Worm (Caenorhabditis elegans) whole organism, L4/young adult: ENCODE measurements around the gene Y75D11A.6.

Experiments used
- W03F9.2 ChIP-seq: fragments of 150-350 bp; optimal IDR thresholded peaks from 2 replicates; lab custom pipeline; 2014; ENCODE audit warnings: missing biosample characterization, missing genetic modification characterization
- dao-5 ChIP-seq: sonication (generic microtip); optimal IDR thresholded peaks from 2 replicates; lab custom pipeline; 2016; ENCODE audit warnings: missing genotype, missing genetic modification characterization, moderate library complexity, missing compliant biosample characterization
- him-1 ChIP-seq: sonication (generic microtip); optimal IDR thresholded peaks from 2 replicates; lab custom pipeline; 2016; ENCODE audit warnings: missing genotype, missing genetic modification reagents, missing genetic modification characterization, missing compliant biosample characterization

DNA sequence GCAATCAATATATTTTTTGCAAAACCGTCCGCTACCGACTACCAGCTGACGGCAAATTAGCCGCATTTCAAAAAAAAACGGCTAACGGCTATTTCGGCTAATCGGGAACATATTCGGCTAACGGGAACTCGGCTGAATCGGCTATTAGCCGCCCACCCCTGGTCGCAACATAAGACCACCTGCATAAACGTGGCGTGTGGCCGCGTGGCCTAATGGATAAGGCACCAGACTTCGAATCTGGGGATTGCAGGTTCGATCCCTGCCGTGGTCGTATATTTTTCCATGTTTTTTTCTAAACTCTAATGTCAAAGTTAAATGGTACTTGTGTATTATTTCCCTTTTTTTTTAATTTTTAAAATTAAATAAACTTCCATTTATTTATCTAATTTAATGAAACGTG, 49.9 kb downstream of the Y75D11A.6 start:
- TF ChIP-seq dao-5 (tag; lab: Kevin White, UChicago) (no peak), him-1 (tag; lab: Kevin White, UChicago) (no peak), W03F9.2 (tag; lab: Kevin White, UChicago) (no peak)
